Worm (Caenorhabditis elegans) whole organism, L1 larva: Measurements from ENCODE around the gene rpoa-1.

Experiments
- aly-2 ChIP-seq: fragments of 150-350 bp; optimal IDR thresholded peaks from 2 replicates; lab custom pipeline; 2014; ENCODE audit warnings: missing biosample characterization, missing genetic modification characterization
- efl-1 ChIP-seq, 4 experiments: fragments of 150-350 bp; optimal IDR thresholded peaks in 3 of 4; peaks in 1 of 4; 1 replicate in 1 of 4; 2 replicates in 3 of 4; lab custom pipeline; 2014; ENCODE audit warnings: missing biosample characterization in 2 of 4, missing genetic modification characterization in 2 of 4, missing genetic modification reagents in 2 of 4
- ets-5 ChIP-seq: fragments of 200-800 bp; sonication (Bioruptor generic); IDR thresholded peaks from 2 replicates; pipeline ENCODE4 v1.3.6; 2022; ENCODE audit warnings: missing genetic modification characterization, missing compliant biosample characterization
- irx-1 ChIP-seq: sonication (generic microtip); optimal IDR thresholded peaks from 2 replicates; lab custom pipeline; 2016; ENCODE audit warnings: missing genetic modification characterization, missing compliant biosample characterization
- lsy-2 ChIP-seq, 2 experiments: fragments of 150-350 bp; optimal IDR thresholded peaks; 2 replicates each; lab custom pipeline; 2014; ENCODE audit warnings: missing biosample characterization in 2 of 2, missing genetic modification characterization in 2 of 2
- mdl-1 ChIP-seq, 2 experiments: fragments of 150-350 bp; optimal IDR thresholded peaks; 2 replicates each; lab custom pipeline; 2014 to 2017; ENCODE audit warnings: missing biosample characterization in 2 of 2, missing genetic modification characterization in 2 of 2, inconsistent platforms in 1 of 2
- swsn-7 ChIP-seq: sonication (generic microtip); optimal IDR thresholded peaks from 2 replicates; lab custom pipeline; 2016; ENCODE audit warnings: missing genetic modification characterization, missing compliant biosample characterization
- zip-4 ChIP-seq: fragments of 200-800 bp; sonication (Bioruptor generic); optimal IDR thresholded peaks from 2 replicates; lab custom pipeline; 2018; ENCODE audit warnings: mild to moderate bottlenecking, missing genetic modification characterization, moderate library complexity, missing compliant biosample characterization

ce11 chrII:13694712-13695111, at the start of gene rpoa-1:
- TF ChIP-seq swsn-7: no peak
- TF ChIP-seq aly-2 (tag; lab: Kevin White, UChicago): no peak
- peak; percentile 63 to 69 for TF ChIP-seq lsy-2 (tag; optimal IDR thresholded peaks at IDR 0.05; lab: Kevin White, UChicago)
- no peak for TF ChIP-seq irx-1 (tag; lab: Kevin White, UChicago)
- TF ChIP-seq mdl-1 (tag; optimal IDR thresholded peaks at IDR 0.05; lab: Kevin White, UChicago): no peak
- peak; percentile 53 to 63 for TF ChIP-seq efl-1 (optimal IDR thresholded peaks at IDR 0.05; lab: Kevin White, UChicago)
- TF ChIP-seq efl-1 (GFP tag; optimal IDR thresholded peaks at IDR 0.05 in 1 of 2; lab: Kevin White, UChicago): peak; percentile 61 to 94
- TF ChIP-seq ets-5: no peak
- TF ChIP-seq zip-4: no peak
